Fruit fly (Drosophila melanogaster): Measurements from ENCODE around the gene IP3K2.

Gene IP3K2

dm6 chrX:13275139-13275538, 28.3 kb upstream of the IP3K2 start (continued):
- peak; percentile 47 for TF ChIP-seq CG30403 (GFP tag; optimal IDR thresholded peaks at IDR 0.05)
- peak; percentile 2 for TF ChIP-seq CG30020 (tag; optimal IDR thresholded peaks at IDR 0.05)
- TF ChIP-seq Doc2 (GFP tag; IDR thresholded peaks at IDR 0.05), result no peak
- TF ChIP-seq CG18599 (GFP tag; optimal IDR thresholded peaks at IDR 0.05), result peak; percentile 54
- TF ChIP-seq cwo (GFP tag; optimal IDR thresholded peaks at IDR 0.05), result no peak
- TF ChIP-seq CG2678 (tag; optimal IDR thresholded peaks at IDR 0.05), result peak; percentile 71
- TF ChIP-seq CG33557 (GFP tag; optimal IDR thresholded peaks at IDR 0.05), result peak; percentile 4
- no peak for TF ChIP-seq CG1603 (tag; optimal IDR thresholded peaks at IDR 0.05)
- TF ChIP-seq CG7745 (tag; optimal IDR thresholded peaks at IDR 0.05), result no peak
- TF ChIP-seq danr (GFP tag; IDR thresholded peaks at IDR 0.05), result 0 out of 2 replicates have a peak, but pooled peaks have one; percentile 12
- peak; percentile 17 for TF ChIP-seq CG5245 (GFP tag; optimal IDR thresholded peaks at IDR 0.05)
- TF ChIP-seq CG6175 (GFP tag; IDR thresholded peaks at IDR 0.05), result no peak
- TF ChIP-seq sisA (GFP tag; IDR thresholded peaks at IDR 0.05), result peak; percentile 46
- TF ChIP-seq row (GFP tag; IDR thresholded peaks at IDR 0.05), result peak; percentile 74
- no peak for TF ChIP-seq Antp (GFP tag; optimal IDR thresholded peaks at IDR 0.05)
- no peak for TF ChIP-seq fd102C (GFP tag; optimal IDR thresholded peaks at IDR 0.05)
- no peak for TF ChIP-seq CG8281 (tag; optimal IDR thresholded peaks at IDR 0.05)
- peak; percentile 28; the same call in 1 of the 2 replicates for TF ChIP-seq CG17328 (GFP tag; IDR thresholded peaks at IDR 0.05)
- TF ChIP-seq run (tag; optimal IDR thresholded peaks at IDR 0.05), result peak; percentile 19
- TF ChIP-seq scrt (GFP tag; optimal IDR thresholded peaks at IDR 0.05), result no peak
- peak; percentile 47 for TF ChIP-seq crol (GFP tag; IDR thresholded peaks at IDR 0.05)
- TF ChIP-seq Ets97D (GFP tag; optimal IDR thresholded peaks at IDR 0.05), result no peak
- peak; percentile 66 for TF ChIP-seq CG7839 (tag; optimal IDR thresholded peaks at IDR 0.05)
- TF ChIP-seq odd (GFP tag; optimal IDR thresholded peaks at IDR 0.05), result no peak
- TF ChIP-seq CG6689 (GFP tag; IDR thresholded peaks at IDR 0.05), result peak; percentile 43
- peak; percentile 50 for TF ChIP-seq CG14710 (tag; optimal IDR thresholded peaks at IDR 0.05)
- TF ChIP-seq Optix (GFP tag; IDR thresholded peaks at IDR 0.05), result no peak
- peak; percentile 55 for TF ChIP-seq ind (GFP tag; optimal IDR thresholded peaks at IDR 0.05)
- TF ChIP-seq CG7556 (GFP tag; optimal IDR thresholded peaks at IDR 0.05), result peak; percentile 59
- TF ChIP-seq NC2β (GFP tag; optimal IDR thresholded peaks at IDR 0.05), result no peak
- TF ChIP-seq cad (GFP tag; optimal IDR thresholded peaks at IDR 0.05), result no peak
- no peak for TF ChIP-seq Rx (GFP tag; IDR thresholded peaks at IDR 0.05)
- TF ChIP-seq Rfx (GFP tag; IDR thresholded peaks at IDR 0.05), result 0 out of 2 replicates have a peak, but pooled peaks have one; percentile 20
- TF ChIP-seq CG11723 (GFP tag; optimal IDR thresholded peaks at IDR 0.05), result peak; percentile 31
- no peak for TF ChIP-seq nau (GFP tag; optimal IDR thresholded peaks at IDR 0.05)
- no peak for TF ChIP-seq CG10565 (GFP tag; optimal IDR thresholded peaks at IDR 0.05)
- TF ChIP-seq CG2116 (GFP tag; optimal IDR thresholded peaks at IDR 0.05), result peak; percentile 18
- TF ChIP-seq Hr51 (GFP tag; optimal IDR thresholded peaks at IDR 0.05), result peak in 1 of 2 experiments; percentile 67
- no peak for TF ChIP-seq pan (optimal IDR thresholded peaks at IDR 0.05)
- peak in 1 of 2 experiments; percentile 51 for TF ChIP-seq pan (GFP tag; optimal IDR thresholded peaks at IDR 0.05 in 1 of 2, IDR thresholded peaks at IDR 0.05 in 1 of 2)
- peak; percentile 31; the same call in 1 of the 2 replicates for TF ChIP-seq Drgx (GFP tag; IDR thresholded peaks at IDR 0.05)
- TF ChIP-seq CG9817 (tag; optimal IDR thresholded peaks at IDR 0.05), result peak; percentile 35
- TF ChIP-seq dysf (GFP tag; IDR thresholded peaks at IDR 0.05), result peak; percentile 63
- TF ChIP-seq Atf6 (GFP tag; IDR thresholded peaks at IDR 0.05), result no peak; the same call in 1 of the 2 replicates
- TF ChIP-seq CG12942 (GFP tag; optimal IDR thresholded peaks at IDR 0.05), result no peak
- TF ChIP-seq CG7357 (GFP tag; IDR thresholded peaks at IDR 0.05), result peak; percentile 41; the same call in 1 of the 3 replicates
- peak; percentile 21 for TF ChIP-seq sug (tag; optimal IDR thresholded peaks at IDR 0.05)
- no peak for TF ChIP-seq aop (GFP tag; IDR thresholded peaks at IDR 0.05)
- TF ChIP-seq CG2875 (GFP tag; optimal IDR thresholded peaks at IDR 0.05), result peak; percentile 18
- TF ChIP-seq ftz-f1 (GFP tag; optimal IDR thresholded peaks at IDR 0.05), result no peak
- TF ChIP-seq CG2202 (tag; optimal IDR thresholded peaks at IDR 0.05), result no peak

Measured in whole organism, embryonic.